Fruit fly (Drosophila melanogaster): ENCODE results near the gene CG14989.
A peak's percentile ranks its signal among the peaks of the same experiment; 100 is the strongest.

The CG14989 gene

dm6 chr3L:4130743-4131142, 43.4 kb downstream of the CG14989 start:
- TF ChIP-seq sug (tag; optimal IDR thresholded peaks at IDR 0.05) (peak; percentile 39), mirr (GFP tag; optimal IDR thresholded peaks at IDR 0.05) (peak; percentile 82), CG10543 (GFP tag; optimal IDR thresholded peaks at IDR 0.05) (peak; percentile 14), cg (GFP tag; optimal IDR thresholded peaks at IDR 0.05) (peak; percentile 11), exex (tag; optimal IDR thresholded peaks at IDR 0.05) (peak; percentile 89), lab (GFP tag; optimal IDR thresholded peaks at IDR 0.05) (no peak), CG34376 (GFP tag; optimal IDR thresholded peaks at IDR 0.05) (peak; percentile 42), Adf1 (GFP tag; IDR thresholded peaks at IDR 0.05) (no peak), caup (GFP tag; optimal IDR thresholded peaks at IDR 0.05; ENCODE audit: severe bottlenecking) (peak; percentile 64), CG10274 (GFP tag; optimal IDR thresholded peaks at IDR 0.05) (no peak), TFAM (GFP tag; optimal IDR thresholded peaks at IDR 0.05) (no peak), CG16813 (GFP tag; IDR thresholded peaks at IDR 0.05; ENCODE audit: partially characterized antibody) (0 out of 3 replicates have a peak, but pooled peaks have one; percentile 14), CG14710 (tag; optimal IDR thresholded peaks at IDR 0.05) (no peak), CG18262 (tag; optimal IDR thresholded peaks at IDR 0.05) (no peak), cwo (GFP tag; optimal IDR thresholded peaks at IDR 0.05) (peak; percentile 3), grn (GFP tag; optimal IDR thresholded peaks at IDR 0.05) (peak; percentile 45), CG9932 (GFP tag; IDR thresholded peaks at IDR 0.05) (no peak)

- peak; percentile 59 for TF ChIP-seq sd (tag; optimal IDR thresholded peaks at IDR 0.05)
- no peak for TF ChIP-seq CG6854 (GFP tag; optimal IDR thresholded peaks at IDR 0.05)
Measured at dm6 chr3L:4132585-4132984, 45.2 kb downstream of the CG14989 start.

- 0 out of 2 replicates have a peak, but pooled peaks have one; percentile 28 for TF ChIP-seq Drgx (GFP tag; IDR thresholded peaks at IDR 0.05)
- 0 out of 2 replicates have a peak, but pooled peaks have one; percentile 21 for TF ChIP-seq CG10321 (GFP tag; IDR thresholded peaks at IDR 0.05)
- no peak for TF ChIP-seq Hey (tag; optimal IDR thresholded peaks at IDR 0.05)
- peak; percentile 38 for TF ChIP-seq stwl (tag; optimal IDR thresholded peaks at IDR 0.05)
- peak; percentile 14 for TF ChIP-seq run (tag; optimal IDR thresholded peaks at IDR 0.05)
- TF ChIP-seq CG31224 (GFP tag; IDR thresholded peaks at IDR 0.05): no peak
- TF ChIP-seq pzg (GFP tag; optimal IDR thresholded peaks at IDR 0.05): peak; percentile 79
- peak; percentile 91 for TF ChIP-seq gfzf (GFP tag; optimal IDR thresholded peaks at IDR 0.05)
- TF ChIP-seq wor (GFP tag; IDR thresholded peaks at IDR 0.05): no peak
- TF ChIP-seq Hsf (GFP tag; optimal IDR thresholded peaks at IDR 0.05): no peak
- TF ChIP-seq scrt (GFP tag; optimal IDR thresholded peaks at IDR 0.05): no peak
- TF ChIP-seq MBD-R2 (GFP tag; IDR thresholded peaks at IDR 0.05): peak; percentile 47
- 0 out of 2 replicates have a peak, but pooled peaks have one; percentile 32 for TF ChIP-seq bbx (GFP tag; IDR thresholded peaks at IDR 0.05; ENCODE audit: partially characterized antibody)
- peak; percentile 28 for TF ChIP-seq Ets97D (GFP tag; optimal IDR thresholded peaks at IDR 0.05)
- no peak for TF ChIP-seq mam (GFP tag; optimal IDR thresholded peaks at IDR 0.05)
- TF ChIP-seq Med (GFP tag): peak; percentile 64
- TF ChIP-seq CG15514 (GFP tag; optimal IDR thresholded peaks at IDR 0.05): peak; percentile 44
- peak; percentile 77 for TF ChIP-seq crol (GFP tag; IDR thresholded peaks at IDR 0.05)
- TF ChIP-seq CG8359 (GFP tag; optimal IDR thresholded peaks at IDR 0.05; ENCODE audit: borderline replicate concordance): peak; percentile 20
- peak in 1 of 2 experiments; percentile 51 for TF ChIP-seq Pdp1 (GFP tag; optimal IDR thresholded peaks at IDR 0.05)
- peak; percentile 37 for TF ChIP-seq CG10543 (GFP tag; optimal IDR thresholded peaks at IDR 0.05)
- no peak for TF ChIP-seq schlank (tag; optimal IDR thresholded peaks at IDR 0.05)
- peak; percentile 10; the same call in 1 of the 2 replicates for TF ChIP-seq chm (GFP tag; IDR thresholded peaks at IDR 0.05)
- no peak for TF ChIP-seq CG15696 (tag; optimal IDR thresholded peaks at IDR 0.05)
- TF ChIP-seq row (GFP tag; IDR thresholded peaks at IDR 0.05): no peak
- TF ChIP-seq gsb (GFP tag; IDR thresholded peaks at IDR 0.05): no peak
- no peak for TF ChIP-seq peb (GFP tag; IDR thresholded peaks at IDR 0.05)
Measured at dm6 chr3L:4133724-4134678, 46.6 kb downstream of the CG14989 start, which contains the start of gene ens. Gene ens (minus strand): TSS chr3L:4134550.

Data from whole organism, embryonic.